Worm (Caenorhabditis elegans) whole organism, late embryonic: ENCODE data around the gene gst-28.

Source experiments
- pat-9 ChIP-seq: fragments of 200-800 bp; sonication (Bioruptor generic); optimal IDR thresholded peaks from 2 replicates; lab custom pipeline; 2018; ENCODE audit warnings: mild to moderate bottlenecking, missing genetic modification characterization, moderate library complexity, missing compliant biosample characterization
- pha-2 ChIP-seq: sonication (generic microtip); optimal IDR thresholded peaks from 2 replicates; lab custom pipeline; 2017; ENCODE audit warnings: mild to moderate bottlenecking, missing genetic modification characterization, missing compliant biosample characterization

Gene gst-28

DNA sequence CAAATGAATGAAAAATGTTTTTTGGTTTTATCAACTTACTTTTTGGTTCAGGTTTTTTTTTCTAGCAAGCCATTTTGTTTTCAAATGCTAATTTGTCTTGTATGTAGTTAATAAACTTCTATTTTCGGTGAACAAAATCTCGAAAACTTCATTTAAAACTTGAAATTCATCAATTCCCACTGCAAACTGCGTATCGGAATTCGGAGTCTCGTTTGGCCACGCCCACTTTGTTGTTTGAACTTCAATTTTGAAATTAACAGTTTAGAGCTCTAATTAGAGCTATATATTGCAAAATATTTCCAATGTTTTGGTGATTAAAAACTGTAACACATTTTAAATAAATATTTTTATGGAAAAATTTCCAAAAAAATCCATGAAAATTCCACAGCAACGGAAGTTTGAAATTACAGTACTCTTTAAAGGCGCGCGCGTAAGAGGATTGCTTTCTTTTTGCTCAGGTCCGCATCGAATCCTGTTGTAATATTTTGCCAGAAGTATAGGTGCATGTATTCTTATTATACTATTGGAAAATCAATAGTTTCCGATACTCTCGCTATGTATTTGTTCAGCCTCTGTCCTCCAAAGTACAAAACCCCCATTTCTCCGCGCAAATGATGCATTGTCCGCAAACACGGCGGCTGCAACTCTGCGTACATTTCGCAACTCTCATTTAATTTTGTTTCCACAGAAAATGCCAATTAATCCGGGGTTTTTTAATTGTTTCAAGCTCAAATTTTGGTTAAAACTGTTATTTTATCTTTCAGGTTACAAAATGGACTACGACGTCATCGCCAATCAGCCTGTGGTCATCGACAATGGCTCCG is 47.6 kb downstream of the gst-28 start, which contains the start of gene arp-1 (continued):
- TF ChIP-seq pha-2 (tag; lab: Kevin White, UChicago) (peak; percentile 4), pat-9 (tag; lab: Kevin White, UChicago) (no peak)
